Worm (Caenorhabditis elegans): Measurements from ENCODE around the gene T20D4.15.

Gene T20D4.15

ce11 chrV:3391005-3391404 is 3.5 kb downstream of the T20D4.15 start:
- TF ChIP-seq isw-1 (GFP tag; IDR thresholded peaks at IDR 0.05) (peak; percentile 11), pqm-1 (tag; optimal IDR thresholded peaks at IDR 0.05) (no peak), jun-1 (tag; optimal IDR thresholded peaks at IDR 0.05) (peak; percentile 66), fkh-10 (GFP tag; optimal IDR thresholded peaks at IDR 0.05) (no peak), mef-2 (tag; optimal IDR thresholded peaks at IDR 0.05) (no peak), fos-1 (tag; optimal IDR thresholded peaks at IDR 0.05) (peak; percentile 43), nhr-90 (tag; optimal IDR thresholded peaks at IDR 0.05; ENCODE audit: poor library complexity) (peak; percentile 81), unc-130 (tag; optimal IDR thresholded peaks at IDR 0.05) (peak; percentile 79), elt-3 (tag; optimal IDR thresholded peaks at IDR 0.05) (peak in 3 of 6 experiments; percentile 5 to 87 (median 84)), C34B4.2 (tag; optimal IDR thresholded peaks at IDR 0.05) (no peak), lin-15B (tag; optimal IDR thresholded peaks at IDR 0.05) (no peak), ztf-11 (tag; optimal IDR thresholded peaks at IDR 0.05) (no peak), mep-1 (tag; optimal IDR thresholded peaks at IDR 0.05) (peak; percentile 91), snu-23 (GFP tag; optimal IDR thresholded peaks at IDR 0.05) (peak; percentile 89), dsc-1 (tag; optimal IDR thresholded peaks at IDR 0.05) (peak; percentile 17), nhr-77 (tag; optimal IDR thresholded peaks at IDR 0.05) (peak; percentile 73), ces-1 (GFP tag; optimal IDR thresholded peaks at IDR 0.05) (no peak), sup-37 (GFP tag; optimal IDR thresholded peaks at IDR 0.05) (no peak), unc-30 (tag; optimal IDR thresholded peaks at IDR 0.05) (no peak), ceh-8 (GFP tag; optimal IDR thresholded peaks at IDR 0.05) (no peak), lin-14 (GFP tag; optimal IDR thresholded peaks at IDR 0.05) (peak; percentile 99), ceh-63 (GFP tag; optimal IDR thresholded peaks at IDR 0.05) (no peak), ets-5 (GFP tag; IDR thresholded peaks at IDR 0.05) (no peak), unc-86 (tag; optimal IDR thresholded peaks at IDR 0.05) (peak; percentile 16), xbp-1 (tag; optimal IDR thresholded peaks at IDR 0.05) (peak; percentile 50), aha-1 (tag; optimal IDR thresholded peaks at IDR 0.05) (no peak), unc-62 (GFP tag; optimal IDR thresholded peaks at IDR 0.05) (no peak), tlp-1 (tag; optimal IDR thresholded peaks at IDR 0.05) (no peak), nhr-47 (tag; optimal IDR thresholded peaks at IDR 0.05) (peak; percentile 79), sox-4 (tag; optimal IDR thresholded peaks at IDR 0.05) (no peak), fkh-8 (tag; optimal IDR thresholded peaks at IDR 0.05) (peak; percentile 23), pax-3 (tag; optimal IDR thresholded peaks at IDR 0.05) (no peak), zag-1 (tag; optimal IDR thresholded peaks at IDR 0.05) (no peak), egl-13 (tag; optimal IDR thresholded peaks at IDR 0.05) (no peak), lin-39 (tag; optimal IDR thresholded peaks at IDR 0.05) (no peak), nhr-76 (tag; optimal IDR thresholded peaks at IDR 0.05) (no peak), F16B12.6 (tag; optimal IDR thresholded peaks at IDR 0.05) (peak; percentile 85), nhr-71 (tag; optimal IDR thresholded peaks at IDR 0.05) (peak; percentile 91), tbx-2 (tag; optimal IDR thresholded peaks at IDR 0.05) (peak; percentile 82), grh-1 (GFP tag; IDR thresholded peaks at IDR 0.05) (peak; percentile 95), hpl-2 (GFP tag; optimal IDR thresholded peaks at IDR 0.05) (peak; percentile 64), egl-27 (tag; optimal IDR thresholded peaks at IDR 0.05) (no peak), nhr-237 (tag; optimal IDR thresholded peaks at IDR 0.05) (peak; percentile 67), C16A3.4 (tag; optimal IDR thresholded peaks at IDR 0.05) (peak; percentile 78), lir-3 (tag; optimal IDR thresholded peaks at IDR 0.05; ENCODE audit: poor library complexity) (peak; percentile 19), nhr-19 (GFP tag; conservative IDR thresholded peaks at IDR 0.05) (peak; percentile 87), lin-13 (GFP tag; optimal IDR thresholded peaks at IDR 0.05) (peak; percentile 73), ztf-4 (tag; optimal IDR thresholded peaks at IDR 0.05) (peak; percentile 30), nhr-20 (tag; optimal IDR thresholded peaks at IDR 0.05) (peak; percentile 95), nhr-85 (tag) (peak; percentile 99), vab-15 (tag; optimal IDR thresholded peaks at IDR 0.05) (no peak), fkh-4 (tag; optimal IDR thresholded peaks at IDR 0.05; ENCODE audit: borderline replicate concordance) (no peak), zip-4 (GFP tag; optimal IDR thresholded peaks at IDR 0.05) (no peak), ama-1 (optimal IDR thresholded peaks at IDR 0.05) (no peak)

Measured in whole organism, L1 larva.